Worm (Caenorhabditis elegans) whole organism, late embryonic: ENCODE measurements around the gene ndub-11.

Experiments
- C08G9.2 ChIP-seq: sonication (generic microtip); optimal IDR thresholded peaks from 2 replicates; lab custom pipeline; 2016; ENCODE audit warnings: mild to moderate bottlenecking, missing genetic modification characterization, moderate library complexity, missing compliant biosample characterization
- F13H6.1 ChIP-seq: sonication (generic microtip); optimal IDR thresholded peaks from 2 replicates; lab custom pipeline; 2016; ENCODE audit warnings: missing genetic modification characterization, missing compliant biosample characterization
- T23F11.4 ChIP-seq: fragments of 200-800 bp; sonication (Bioruptor generic); optimal IDR thresholded peaks from 2 replicates; lab custom pipeline; 2018; ENCODE audit warnings: mild to moderate bottlenecking, missing genetic modification characterization, missing compliant biosample characterization
- ahr-1 ChIP-seq: sonication (generic microtip); optimal IDR thresholded peaks from 2 replicates; lab custom pipeline; 2016; ENCODE audit warnings: missing genetic modification characterization, missing compliant biosample characterization
- ceh-14 ChIP-seq: sonication (generic microtip); optimal IDR thresholded peaks from 2 replicates; lab custom pipeline; 2016; ENCODE audit warnings: missing genotype, missing genetic modification characterization, missing compliant biosample characterization
- ceh-18 ChIP-seq: sonication (generic microtip); optimal IDR thresholded peaks from 2 replicates; lab custom pipeline; 2016; ENCODE audit warnings: missing genetic modification characterization, missing compliant biosample characterization
- ceh-19 ChIP-seq: fragments of 200-800 bp; sonication (Bioruptor generic); optimal IDR thresholded peaks from 2 replicates; lab custom pipeline; 2018; ENCODE audit warnings: mild to moderate bottlenecking, missing genetic modification characterization, missing compliant biosample characterization
- ceh-30 ChIP-seq: fragments of 150-350 bp; optimal IDR thresholded peaks from 2 replicates; lab custom pipeline; 2014; ENCODE audit warnings: missing biosample characterization, missing genetic modification characterization
- ceh-34 ChIP-seq: sonication (generic microtip); optimal IDR thresholded peaks from 2 replicates; lab custom pipeline; 2016; ENCODE audit warnings: mild to moderate bottlenecking, missing genetic modification characterization, missing compliant biosample characterization
- ceh-6 ChIP-seq: fragments of 200-800 bp; sonication (Bioruptor generic); optimal IDR thresholded peaks from 2 replicates; lab custom pipeline; 2018; ENCODE audit warnings: mild to moderate bottlenecking, missing genetic modification characterization, missing compliant biosample characterization
- ceh-9 ChIP-seq: sonication (generic microtip); optimal IDR thresholded peaks from 2 replicates; lab custom pipeline; 2016; ENCODE audit warnings: mild to moderate bottlenecking, missing genetic modification characterization, inconsistent platforms, missing compliant biosample characterization
- che-1 ChIP-seq: sonication (generic microtip); optimal IDR thresholded peaks from 2 replicates; lab custom pipeline; 2016; ENCODE audit warnings: mild to moderate bottlenecking, missing genetic modification characterization, missing compliant biosample characterization
- dmd-4 ChIP-seq: sonication (generic microtip); optimal IDR thresholded peaks from 2 replicates; lab custom pipeline; 2016; ENCODE audit warnings: borderline replicate concordance, missing genetic modification characterization, missing compliant biosample characterization
- dve-1 ChIP-seq: sonication (generic microtip); optimal IDR thresholded peaks from 2 replicates; lab custom pipeline; 2017; ENCODE audit warnings: antibody characterized with exemption, mild to moderate bottlenecking, missing genetic modification characterization, missing compliant biosample characterization
- elt-2 ChIP-seq: sonication (generic microtip); optimal IDR thresholded peaks from 2 replicates; lab custom pipeline; 2016; ENCODE audit warnings: missing genetic modification reagents, missing genetic modification characterization, missing compliant biosample characterization
- elt-4 ChIP-seq: sonication (generic microtip); optimal IDR thresholded peaks from 2 replicates; lab custom pipeline; 2016; ENCODE audit warnings: missing genetic modification characterization, missing compliant biosample characterization
- eyg-1 ChIP-seq: sonication (generic microtip); optimal IDR thresholded peaks from 2 replicates; lab custom pipeline; 2016; ENCODE audit warnings: missing genotype, missing genetic modification characterization, missing compliant biosample characterization
- fkh-10 ChIP-seq: fragments of 150-350 bp; optimal IDR thresholded peaks from 2 replicates; lab custom pipeline; 2014; ENCODE audit warnings: missing biosample characterization, missing genetic modification reagents, missing genetic modification characterization
- gmeb-2 ChIP-seq: sonication (generic microtip); optimal IDR thresholded peaks from 2 replicates; lab custom pipeline; 2016; ENCODE audit warnings: missing genetic modification characterization, inconsistent platforms, missing compliant biosample characterization
- hlh-13 ChIP-seq: fragments of 200-800 bp; sonication (Bioruptor generic); optimal IDR thresholded peaks from 2 replicates; lab custom pipeline; 2018; ENCODE audit warnings: mild to moderate bottlenecking, missing genetic modification characterization, missing compliant biosample characterization
- hlh-30 ChIP-seq: sonication (generic microtip); optimal IDR thresholded peaks from 2 replicates; lab custom pipeline; 2017; ENCODE audit warnings: antibody characterized with exemption, missing genetic modification characterization, missing compliant biosample characterization; ENCODE audit not compliant: insufficient read depth
- hlh-6 ChIP-seq: sonication (generic microtip); optimal IDR thresholded peaks from 2 replicates; lab custom pipeline; 2016; ENCODE audit warnings: missing genotype, missing genetic modification characterization, missing compliant biosample characterization
- lim-6 ChIP-seq: sonication (generic microtip); optimal IDR thresholded peaks from 2 replicates; lab custom pipeline; 2016; ENCODE audit warnings: missing genetic modification characterization, missing compliant biosample characterization
- madf-2 ChIP-seq: sonication (generic microtip); optimal IDR thresholded peaks from 2 replicates; lab custom pipeline; 2017; ENCODE audit warnings: missing genetic modification characterization, missing compliant biosample characterization
- mec-3 ChIP-seq: sonication (generic microtip); optimal IDR thresholded peaks from 2 replicates; lab custom pipeline; 2016; ENCODE audit warnings: borderline replicate concordance, missing genetic modification characterization, missing compliant biosample characterization
- nfya-1 ChIP-seq: sonication (generic microtip); optimal IDR thresholded peaks from 2 replicates; lab custom pipeline; 2017; ENCODE audit warnings: missing genetic modification characterization, mild to moderate bottlenecking, missing compliant biosample characterization, antibody characterized with exemption, moderate library complexity
- npax-4 ChIP-seq: sonication (generic microtip); optimal IDR thresholded peaks from 2 replicates; lab custom pipeline; 2016; ENCODE audit warnings: missing genetic modification characterization, missing compliant biosample characterization
- pax-1 ChIP-seq: fragments of 150-350 bp; optimal IDR thresholded peaks from 2 replicates; lab custom pipeline; 2014; ENCODE audit warnings: missing biosample characterization, missing genetic modification characterization
- pha-2 ChIP-seq: sonication (generic microtip); optimal IDR thresholded peaks from 2 replicates; lab custom pipeline; 2017; ENCODE audit warnings: mild to moderate bottlenecking, missing genetic modification characterization, missing compliant biosample characterization
- pros-1 ChIP-seq: fragments of 150-350 bp; optimal IDR thresholded peaks from 2 replicates; lab custom pipeline; 2014; ENCODE audit warnings: missing biosample characterization, missing genetic modification reagents, missing genetic modification characterization
- ref-2 ChIP-seq: sonication (generic microtip); optimal IDR thresholded peaks from 2 replicates; lab custom pipeline; 2016; ENCODE audit warnings: missing genetic modification characterization, missing compliant biosample characterization
- sdc-2 ChIP-seq: sonication (generic microtip); optimal IDR thresholded peaks from 2 replicates; lab custom pipeline; 2016; ENCODE audit warnings: missing genotype, missing genetic modification characterization, missing compliant biosample characterization
- sox-2 ChIP-seq: fragments of 200-800 bp; sonication (Bioruptor generic); IDR thresholded peaks from 2 replicates; pipeline ENCODE4 v1.3.6; 2022; ENCODE audit warnings: missing genetic modification reagents, missing genetic modification characterization, missing compliant biosample characterization
- tbx-7 ChIP-seq: sonication (generic microtip); optimal IDR thresholded peaks from 2 replicates; lab custom pipeline; 2016; ENCODE audit warnings: missing genotype, missing genetic modification characterization, missing compliant biosample characterization
- unc-42 ChIP-seq: sonication (generic microtip); optimal IDR thresholded peaks from 2 replicates; lab custom pipeline; 2016; ENCODE audit warnings: missing genotype, missing genetic modification characterization, missing compliant biosample characterization
- unc-55 ChIP-seq: sonication (generic microtip); optimal IDR thresholded peaks from 2 replicates; lab custom pipeline; 2017; ENCODE audit warnings: missing biosample characterization, missing genetic modification reagents, missing genetic modification characterization

Gene ndub-11

ce11 chrIV:8152688-8153087, 22.7 kb upstream of the ndub-11 start:
- TF ChIP-seq pha-2 (tag; lab: Kevin White, UChicago) (no peak), hlh-13 (no peak), ceh-19 (GFP tag; lab: Kevin White, UChicago) (no peak), che-1 (tag; lab: Kevin White, UChicago) (no peak), pax-1 (no peak), hlh-30 (no peak), elt-2 (tag; lab: Kevin White, UChicago) (no peak), ref-2 (tag; lab: Kevin White, UChicago) (no peak), elt-4 (tag; lab: Kevin White, UChicago) (no peak), dmd-4 (tag; lab: Kevin White, UChicago) (no peak)

- TF ChIP-seq npax-4: no peak
Measured at ce11 chrIV:8152145-8152544, 22.1 kb upstream of the ndub-11 start, which contains the start of gene faah-2. faah-2 (plus strand) TSS chrIV:8152445.

ce11 chrIV:8151721-8152120, 21.7 kb upstream of the ndub-11 start:
- TF ChIP-seq pros-1 (no peak), hlh-13 (no peak), gmeb-2 (tag; lab: Kevin White, UChicago) (no peak), mec-3 (no peak), ceh-18 (no peak), hlh-30 (no peak), unc-42 (tag; lab: Kevin White, UChicago) (no peak), T23F11.4 (GFP tag; lab: Kevin White, UChicago) (no peak), pax-1 (no peak), F13H6.1 (tag; lab: Kevin White, UChicago) (no peak)

- TF ChIP-seq sox-2 (GFP tag; lab: Robert Waterston, UW) (no peak), elt-2 (tag; lab: Kevin White, UChicago) (no peak), T23F11.4 (GFP tag; lab: Kevin White, UChicago) (no peak)
Measured at ce11 chrIV:8148494-8148893, 18.5 kb upstream of the ndub-11 start, which contains the start of gene pmk-1. pmk-1 (plus strand) TSS chrIV:8148794.

ce11 chrIV:8146283-8146682, 16.3 kb upstream of the ndub-11 start:
- TF ChIP-seq ceh-30 (tag; lab: Kevin White, UChicago) (no peak), hlh-30 (peak; percentile 91), nfya-1 (tag; lab: Kevin White, UChicago) (peak; percentile 10)

- TF ChIP-seq eyg-1 (tag; lab: Kevin White, UChicago): no peak
- no peak for TF ChIP-seq tbx-7
- TF ChIP-seq, all 69 proteins: peak for 0
Measured at ce11 chrIV:8144341-8144740, 14.3 kb upstream of the ndub-11 start.

ce11 chrIV:8142735-8143550, 12.9 kb upstream of the ndub-11 start, which contains the start of gene pmk-2:
pmk-2 (plus strand) TSS chrIV:8143500.
- TF ChIP-seq unc-42 (tag; lab: Kevin White, UChicago) (peak; percentile 49), ceh-14 (tag; lab: Kevin White, UChicago) (peak; percentile 6), C08G9.2 (tag; lab: Kevin White, UChicago) (no peak)

- no peak for TF ChIP-seq elt-2 (tag; lab: Kevin White, UChicago)
- no peak for TF ChIP-seq dmd-4 (tag; lab: Kevin White, UChicago)
- TF ChIP-seq ceh-9: no peak
- TF ChIP-seq madf-2 (tag; lab: Kevin White, UChicago): no peak
- no peak for TF ChIP-seq hlh-6 (tag; lab: Kevin White, UChicago)
- no peak for TF ChIP-seq sdc-2
- no peak for TF ChIP-seq fkh-10 (GFP tag; lab: Kevin White, UChicago)
- TF ChIP-seq ceh-6: no peak
- no peak for TF ChIP-seq lim-6
- TF ChIP-seq ceh-34 (tag; lab: Kevin White, UChicago): no peak
- TF ChIP-seq eyg-1 (tag; lab: Kevin White, UChicago): no peak
- no peak for TF ChIP-seq T23F11.4 (GFP tag; lab: Kevin White, UChicago)
- no peak for TF ChIP-seq unc-55 (GFP tag; lab: Kevin White, UChicago)
- no peak for TF ChIP-seq dve-1 (tag; lab: Kevin White, UChicago)
- TF ChIP-seq ahr-1 (tag; lab: Kevin White, UChicago): no peak
Measured at ce11 chrIV:8138984-8139383, 9.0 kb upstream of the ndub-11 start, which contains the start of gene pmk-3. pmk-3 (plus strand) TSS chrIV:8139219.
